Fruit fly (Drosophila melanogaster): ENCODE measurements around the gene Pdp1.

Gene Pdp1

DNA sequence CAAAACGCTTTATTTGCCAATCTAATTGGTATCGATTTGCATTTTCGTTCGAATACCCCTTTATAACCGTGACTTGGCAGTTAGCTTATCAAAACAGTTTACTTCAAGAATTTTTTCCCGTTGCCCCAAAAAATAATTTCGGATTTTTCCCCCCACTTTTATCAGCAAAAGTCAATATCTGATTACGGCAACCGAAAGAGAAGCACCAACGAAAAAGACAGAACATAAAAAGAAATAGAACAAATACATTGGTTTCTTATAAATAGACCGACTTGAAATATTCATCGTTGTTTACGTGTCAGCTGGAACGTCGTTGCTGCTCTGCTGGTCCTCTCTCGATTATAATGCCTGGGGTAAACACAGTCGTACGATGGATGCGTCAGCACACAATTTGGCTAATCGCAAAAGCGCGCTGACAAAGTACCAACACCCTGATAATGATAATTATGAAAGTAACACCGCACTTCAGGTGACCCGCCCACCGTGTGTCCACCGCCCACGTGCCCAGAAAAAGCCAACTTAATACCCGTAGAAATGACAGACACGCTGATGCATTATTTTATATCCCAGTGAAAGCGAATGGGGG is 65.8 kb downstream of the Pdp1 start (continued):
- no peak for TF ChIP-seq CG7372 (GFP tag; IDR thresholded peaks at IDR 0.05)
- TF ChIP-seq tap (tag; optimal IDR thresholded peaks at IDR 0.05): no peak
- TF ChIP-seq CG18599 (GFP tag; optimal IDR thresholded peaks at IDR 0.05): peak; percentile 10
- no peak for TF ChIP-seq CG33213 (GFP tag; optimal IDR thresholded peaks at IDR 0.05)

- TF ChIP-seq CG16863 (GFP tag; optimal IDR thresholded peaks at IDR 0.05) (no peak), Atf-2 (GFP tag; optimal IDR thresholded peaks at IDR 0.05) (no peak), CG8388 (GFP tag; optimal IDR thresholded peaks at IDR 0.05) (no peak), CG6765 (GFP tag; optimal IDR thresholded peaks at IDR 0.05) (no peak), CG11398 (GFP tag; optimal IDR thresholded peaks at IDR 0.05) (no peak), pzg (GFP tag; optimal IDR thresholded peaks at IDR 0.05) (no peak), CG12236 (GFP tag; optimal IDR thresholded peaks at IDR 0.05) (no peak), CG33213 (GFP tag; optimal IDR thresholded peaks at IDR 0.05) (no peak), CG9609 (GFP tag; optimal IDR thresholded peaks at IDR 0.05) (no peak), CG2199 (GFP tag; IDR thresholded peaks at IDR 0.05) (no peak), Vsx1 (GFP tag; optimal IDR thresholded peaks at IDR 0.05) (no peak), da (GFP tag; optimal IDR thresholded peaks at IDR 0.05) (no peak), E2f1 (GFP tag; IDR thresholded peaks at IDR 0.05) (no peak), mirr (GFP tag; optimal IDR thresholded peaks at IDR 0.05) (peak; percentile 8), Mrtf (GFP tag; IDR thresholded peaks at IDR 0.05) (no peak), exex (tag; optimal IDR thresholded peaks at IDR 0.05) (peak; percentile 20), mam (GFP tag; optimal IDR thresholded peaks at IDR 0.05) (no peak), CG34376 (GFP tag; optimal IDR thresholded peaks at IDR 0.05) (peak; percentile 10), seq (GFP tag; IDR thresholded peaks at IDR 0.05) (no peak), MTF-1 (GFP tag; optimal IDR thresholded peaks at IDR 0.05; ENCODE audit: borderline replicate concordance) (no peak), CG9876 (GFP tag; optimal IDR thresholded peaks at IDR 0.05) (no peak)
These were observed 74.4 kb downstream of the Pdp1 start for dm6 chr3L:7792775-7793174.

DNA sequence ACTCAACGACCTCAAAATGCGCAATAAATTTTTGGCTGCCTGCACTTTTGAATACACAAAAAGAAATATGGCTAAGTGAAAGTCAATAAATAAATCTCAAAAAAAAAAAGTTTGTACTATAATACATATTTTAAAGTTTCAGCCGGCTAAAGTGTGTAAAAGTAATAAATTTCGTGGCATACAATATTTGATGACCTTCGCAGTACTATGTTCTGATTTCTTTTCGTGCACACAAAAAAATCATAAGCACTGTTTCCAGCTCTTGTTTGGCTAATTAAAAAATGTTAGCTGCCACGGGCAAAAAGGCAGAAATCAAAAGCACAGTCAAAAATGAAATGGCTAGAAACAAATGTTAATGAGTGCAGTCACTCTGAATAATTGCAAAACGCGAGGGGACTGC is 74.9 kb downstream of the Pdp1 start:
- TF ChIP-seq CG11456 (GFP tag; IDR thresholded peaks at IDR 0.05): no peak
- TF ChIP-seq dmrt99B (tag; optimal IDR thresholded peaks at IDR 0.05): peak; percentile 10
- TF ChIP-seq kah (GFP tag; optimal IDR thresholded peaks at IDR 0.05): no peak
- no peak for TF ChIP-seq prd (optimal IDR thresholded peaks at IDR 0.05)
- peak; percentile 44; the same call in 1 of the 3 replicates for TF ChIP-seq prd (GFP tag; IDR thresholded peaks at IDR 0.05)
- peak; percentile 43 for TF ChIP-seq lmd (GFP tag; IDR thresholded peaks at IDR 0.05)
- 0 out of 2 replicates have a peak, but pooled peaks have one; percentile 14 for TF ChIP-seq ranshi (GFP tag; IDR thresholded peaks at IDR 0.05)
- TF ChIP-seq Sry-δ (GFP tag; optimal IDR thresholded peaks at IDR 0.05): no peak
- 0 out of 3 replicates have a peak, but pooled peaks have one; percentile 34 for TF ChIP-seq row (GFP tag; IDR thresholded peaks at IDR 0.05)
- TF ChIP-seq CG3065 (GFP tag; optimal IDR thresholded peaks at IDR 0.05): no peak
- no peak for TF ChIP-seq CG17186 (GFP tag; optimal IDR thresholded peaks at IDR 0.05)
- TF ChIP-seq hkb (optimal IDR thresholded peaks at IDR 0.05): no peak
- TF ChIP-seq hkb (GFP tag; IDR thresholded peaks at IDR 0.05): peak; percentile 24; the same call in 1 of the 2 replicates
- TF ChIP-seq CG1529 (GFP tag; optimal IDR thresholded peaks at IDR 0.05): no peak
- peak; percentile 94 for TF ChIP-seq lbe (GFP tag; optimal IDR thresholded peaks at IDR 0.05)
- TF ChIP-seq gem (tag; optimal IDR thresholded peaks at IDR 0.05): peak; percentile 26
- TF ChIP-seq Drgx (GFP tag; IDR thresholded peaks at IDR 0.05): peak; percentile 42; the same call in 1 of the 2 replicates
- TF ChIP-seq nmo (GFP tag; optimal IDR thresholded peaks at IDR 0.05): peak; percentile 7
- TF ChIP-seq PHDP (tag; optimal IDR thresholded peaks at IDR 0.05): peak; percentile 16
- peak; percentile 17; the same call in 1 of the 3 replicates for TF ChIP-seq tgo (GFP tag; IDR thresholded peaks at IDR 0.05)
- TF ChIP-seq cwo (GFP tag; optimal IDR thresholded peaks at IDR 0.05): no peak
- no peak for TF ChIP-seq CG12299 (tag; optimal IDR thresholded peaks at IDR 0.05)
- peak; percentile 26 for TF ChIP-seq ind (GFP tag; optimal IDR thresholded peaks at IDR 0.05)
- TF ChIP-seq Blimp-1 (GFP tag; optimal IDR thresholded peaks at IDR 0.05): peak; percentile 48
- TF ChIP-seq CG43689 (GFP tag; IDR thresholded peaks at IDR 0.05): no peak
- no peak for TF ChIP-seq maf-S (GFP tag; optimal IDR thresholded peaks at IDR 0.05)
